Fruit fly (Drosophila melanogaster): Measurements from ENCODE around the gene MESK4.
"Not testable (repeated sequence)": the region's sequence is repeated elsewhere in the genome, so short reads cannot be mapped to it uniquely, and the experiment has no call there.

- TF ChIP-seq Ets21C (GFP tag; optimal IDR thresholded peaks at IDR 0.05); dsx (GFP tag; optimal IDR thresholded peaks at IDR 0.05; ENCODE audit: poor library complexity, severe bottlenecking); Met (GFP tag; optimal IDR thresholded peaks at IDR 0.05); vri (GFP tag; optimal IDR thresholded peaks at IDR 0.05); CG6792 (GFP tag; optimal IDR thresholded peaks at IDR 0.05); Ets96B (tag; optimal IDR thresholded peaks at IDR 0.05); Hr39 (GFP tag; optimal IDR thresholded peaks at IDR 0.05); salr (GFP tag; optimal IDR thresholded peaks at IDR 0.05); CG10669 (GFP tag; optimal IDR thresholded peaks at IDR 0.05); Sox15 (GFP tag; optimal IDR thresholded peaks at IDR 0.05); CG11902 (GFP tag; optimal IDR thresholded peaks at IDR 0.05): not testable (repeated sequence)
Measured at dm6 chr3R:16992716-16993115, 4.1 kb downstream of the MESK4 start, which contains the start of gene CG31274.
